Worm (Caenorhabditis elegans): ENCODE measurements around the gene cpb-1.

DNA sequence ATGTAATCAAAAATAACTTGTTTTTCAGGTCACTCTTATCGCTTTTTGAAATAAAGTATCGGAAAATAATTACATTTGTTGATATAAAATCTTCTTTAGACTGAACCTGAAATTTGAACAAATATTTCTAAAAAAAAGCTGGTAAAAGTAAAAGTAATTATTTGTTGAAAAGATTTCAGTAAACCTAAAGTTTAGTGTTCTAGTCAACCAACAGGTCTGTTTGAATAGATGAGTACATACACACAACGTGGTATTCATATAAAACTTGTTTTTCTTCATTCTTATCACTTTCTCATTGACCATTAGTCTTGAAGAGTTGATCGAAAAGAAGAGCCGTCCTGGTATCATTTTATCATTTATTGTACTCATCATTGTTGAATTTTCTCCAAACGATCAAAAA, 2.5 kb upstream of the cpb-1 start, which contains the start of gene C40H1.9:
- no peak for TF ChIP-seq ama-1 (optimal IDR thresholded peaks at IDR 0.05)
- no peak for TF ChIP-seq egl-27 (tag; optimal IDR thresholded peaks at IDR 0.05)
- no peak for TF ChIP-seq nhr-12 (tag; optimal IDR thresholded peaks at IDR 0.05)
- no peak for TF ChIP-seq nhr-11 (tag; optimal IDR thresholded peaks at IDR 0.05)
- TF ChIP-seq skn-1 (tag; optimal IDR thresholded peaks at IDR 0.05): no peak
- no peak for TF ChIP-seq ztf-4 (tag; optimal IDR thresholded peaks at IDR 0.05)
- TF ChIP-seq ztf-11 (tag; optimal IDR thresholded peaks at IDR 0.05): no peak
- TF ChIP-seq lin-13 (GFP tag; optimal IDR thresholded peaks at IDR 0.05): no peak
- no peak for TF ChIP-seq aly-2 (tag; optimal IDR thresholded peaks at IDR 0.05)
- TF ChIP-seq lsy-2 (tag; optimal IDR thresholded peaks at IDR 0.05): no peak
